Fruit fly (Drosophila melanogaster) S2 (cell line): ENCODE data around the gene CG3662.

Experiments
- CG8478 ChIP-seq: fragments of >200 bp; optimal IDR thresholded peaks from 2 replicates; lab custom pipeline; 2018
- CTCF ChIP-seq, 2 experiments: fragments of >200 bp; optimal IDR thresholded peaks; 2 replicates each; lab custom pipeline; 2018

dm6 chr2L:866950-867744 is 46.1 kb downstream of the CG3662 start:
- TF ChIP-seq CG8478 (lab: Kevin White, UChicago) (no peak), CTCF (optimal IDR thresholded peaks at IDR 0.05; lab: Kevin White, UChicago) (no peak)
